Worm (Caenorhabditis elegans) whole organism, L1 larva: ENCODE results near the gene lips-15.

ENCODE experiments used
- aly-2 ChIP-seq: fragments of 150-350 bp; optimal IDR thresholded peaks from 2 replicates; lab custom pipeline; 2014; ENCODE audit warnings: missing biosample characterization, missing genetic modification characterization
- egl-27 ChIP-seq, 2 experiments: fragments of 150-350 bp in 1 of 2; sonication (generic microtip); optimal IDR thresholded peaks; 3 replicates each; lab custom pipeline; 2017 to 2018; ENCODE audit warnings: missing biosample characterization in 2 of 2, missing genetic modification characterization in 2 of 2, missing genetic modification reagents in 2 of 2
- hlh-17 ChIP-seq: fragments of 200-800 bp; sonication (Bioruptor generic); optimal IDR thresholded peaks from 2 replicates; lab custom pipeline; 2018; ENCODE audit warnings: missing genetic modification characterization, mild to moderate bottlenecking, missing compliant biosample characterization, moderate library complexity, borderline replicate concordance
- jun-1 ChIP-seq: fragments of 150-350 bp; optimal IDR thresholded peaks from 2 replicates; lab custom pipeline; 2014; ENCODE audit warnings: missing biosample characterization, missing genetic modification reagents, missing genetic modification characterization
- lin-35 ChIP-seq, 2 experiments: fragments of 150-350 bp; optimal IDR thresholded peaks; 2 replicates each; lab custom pipeline; 2014; ENCODE audit warnings: missing biosample characterization in 2 of 2, missing genetic modification characterization in 2 of 2, missing genetic modification reagents in 2 of 2
- nhr-76 ChIP-seq: sonication (generic microtip); optimal IDR thresholded peaks from 2 replicates; lab custom pipeline; 2017; ENCODE audit warnings: missing biosample characterization, missing genetic modification characterization
- snpc-4 ChIP-seq: fragments of 150-350 bp; optimal IDR thresholded peaks from 2 replicates; lab custom pipeline; 2014; ENCODE audit warnings: missing biosample characterization, missing genetic modification characterization
- sptf-1 ChIP-seq: fragments of 150-350 bp; optimal IDR thresholded peaks from 2 replicates; lab custom pipeline; 2014; ENCODE audit warnings: missing biosample characterization, missing genetic modification characterization

DNA sequence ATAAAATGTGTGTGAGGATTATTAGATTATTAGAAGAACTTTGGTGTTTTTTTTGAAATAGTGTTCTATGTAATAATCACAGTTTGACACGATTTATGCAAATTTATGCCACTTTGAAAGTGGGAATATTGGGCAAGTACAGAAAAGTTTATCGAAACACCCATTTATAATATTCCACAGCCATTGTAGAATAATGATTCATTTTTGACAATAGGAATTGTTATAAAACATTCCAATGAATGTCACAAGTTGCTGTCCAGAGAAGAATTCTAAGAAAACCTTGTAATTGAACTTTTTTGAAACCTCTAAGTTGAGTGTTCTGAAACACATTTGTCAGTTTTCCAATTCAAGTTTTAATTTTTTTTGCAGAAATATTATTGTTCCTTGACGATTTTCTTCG lies 8.0 kb downstream of the lips-15 start, which contains the start of gene nspe-4:
- TF ChIP-seq jun-1 (no peak), egl-27 (tag; optimal IDR thresholded peaks at IDR 0.05; lab: Kevin White, UChicago) (no peak), hlh-17 (GFP tag; lab: Kevin White, UChicago) (no peak), lin-35 (GFP tag; optimal IDR thresholded peaks at IDR 0.05; lab: Kevin White, UChicago) (no peak), snpc-4 (tag; lab: Kevin White, UChicago) (no peak), aly-2 (no peak), nhr-76 (tag; lab: Kevin White, UChicago) (no peak), sptf-1 (tag; lab: Kevin White, UChicago) (no peak)
